Fruit fly (Drosophila melanogaster) whole organism, embryonic: Measurements from ENCODE around the gene CG46440.

Source experiments
- Ada2b ChIP-seq: fragments of 200-800 bp; sonication (Bioruptor generic); IDR thresholded peaks from 2 replicates; pipeline ENCODE4 v1.3.6; 2022; ENCODE audit warnings: missing biosample characterization, missing genetic modification characterization
- Asciz ChIP-seq: fragments of 200-800 bp; sonication (Bioruptor generic); optimal IDR thresholded peaks from 2 replicates; lab custom pipeline; 2017; ENCODE audit warnings: missing biosample characterization, mild to moderate bottlenecking, missing genetic modification characterization, missing genetic modification reagents
- Atf6 ChIP-seq: fragments of 200-800 bp; sonication (Bioruptor generic); IDR thresholded peaks from 2 replicates; pipeline ENCODE4 v1.3.6; 2022; ENCODE audit warnings: missing biosample characterization, missing genetic modification characterization
- Blimp-1 ChIP-seq: fragments of 200-800 bp; sonication (Bioruptor generic); optimal IDR thresholded peaks from 3 replicates; lab custom pipeline; 2018; ENCODE audit warnings: missing biosample characterization, missing genetic modification characterization, mild to moderate bottlenecking, moderate library complexity, missing genetic modification reagents
- CG11695 ChIP-seq: fragments of 200-800 bp; sonication (Bioruptor generic); IDR thresholded peaks from 3 replicates; pipeline ENCODE4 v1.3.6; 2022; ENCODE audit warnings: missing biosample characterization, missing genetic modification characterization
- CG11723 ChIP-seq: fragments of 200-800 bp; sonication (Bioruptor generic); optimal IDR thresholded peaks from 2 replicates; lab custom pipeline; 2017; ENCODE audit warnings: missing biosample characterization, mild to moderate bottlenecking, missing genetic modification characterization
- CG12942 ChIP-seq: fragments of 200-800 bp; sonication (Bioruptor generic); optimal IDR thresholded peaks from 3 replicates; lab custom pipeline; 2016; ENCODE audit warnings: missing biosample characterization, missing genetic modification characterization
- CG14710 ChIP-seq: fragments of 200-800 bp; sonication (Bioruptor generic); optimal IDR thresholded peaks from 3 replicates; lab custom pipeline; 2019; ENCODE audit warnings: missing biosample characterization, mild to moderate bottlenecking, missing genetic modification characterization, moderate library complexity
- CG18476 ChIP-seq: fragments of 200-800 bp; sonication (Bioruptor generic); optimal IDR thresholded peaks from 2 replicates; lab custom pipeline; 2016; ENCODE audit warnings: missing biosample characterization, mild to moderate bottlenecking, missing genetic modification characterization
- CG18619 ChIP-seq: fragments of 200-800 bp; sonication (Bioruptor generic); optimal IDR thresholded peaks from 3 replicates; lab custom pipeline; 2017; ENCODE audit warnings: missing biosample characterization, mild to moderate bottlenecking, missing genetic modification characterization
- CG2120 ChIP-seq: fragments of 200-800 bp; sonication (Bioruptor generic); optimal IDR thresholded peaks from 3 replicates; lab custom pipeline; 2016; ENCODE audit warnings: missing biosample characterization, missing genetic modification characterization
- CG2199 ChIP-seq: fragments of 200-800 bp; sonication (Bioruptor generic); IDR thresholded peaks from 3 replicates; pipeline ENCODE4 v1.3.6; 2022; ENCODE audit warnings: missing biosample characterization, missing genetic modification characterization
- CG2202 ChIP-seq: fragments of 200-800 bp; sonication (Bioruptor generic); optimal IDR thresholded peaks from 2 replicates; lab custom pipeline; 2018; ENCODE audit warnings: missing biosample characterization, mild to moderate bottlenecking, missing genetic modification characterization
- CG2712 ChIP-seq: fragments of 200-800 bp; optimal IDR thresholded peaks from 3 replicates; lab custom pipeline; 2019; ENCODE audit warnings: missing biosample characterization, mild to moderate bottlenecking, missing genetic modification characterization, moderate library complexity
- CG3726 ChIP-seq: fragments of 200-800 bp; sonication (Bioruptor generic); IDR thresholded peaks from 3 replicates; pipeline ENCODE4, ENCODE4 v1.3.6; 2022; ENCODE audit warnings: missing biosample characterization, missing genetic modification characterization
- CG3838 ChIP-seq: fragments of 200-800 bp; sonication (Bioruptor generic); optimal IDR thresholded peaks from 3 replicates; lab custom pipeline; 2016; ENCODE audit warnings: missing biosample characterization, missing genetic modification characterization
- CG3995 ChIP-seq: fragments of 200-800 bp; sonication (Bioruptor generic); optimal IDR thresholded peaks from 3 replicates; lab custom pipeline; 2016; ENCODE audit warnings: missing biosample characterization, missing genetic modification characterization
- CG4730 ChIP-seq: fragments of 200-800 bp; sonication (Bioruptor generic); IDR thresholded peaks from 2 replicates; pipeline ENCODE4 v1.3.6; 2022; ENCODE audit warnings: missing biosample characterization, missing genetic modification characterization
- CG6254 ChIP-seq: fragments of 200-800 bp; sonication (Bioruptor generic); optimal IDR thresholded peaks from 3 replicates; lab custom pipeline; 2017; ENCODE audit warnings: mild to moderate bottlenecking, missing biosample characterization, missing genetic modification reagents, missing genetic modification characterization
- CG7556 ChIP-seq: fragments of 200-800 bp; sonication (Bioruptor generic); optimal IDR thresholded peaks from 2 replicates; lab custom pipeline; 2017; ENCODE audit warnings: missing biosample characterization, mild to moderate bottlenecking, missing genetic modification characterization
- CG7745 ChIP-seq: fragments of 200-800 bp; sonication (Bioruptor generic); optimal IDR thresholded peaks from 2 replicates; lab custom pipeline; 2018; ENCODE audit warnings: missing biosample characterization, mild to moderate bottlenecking, missing genetic modification characterization, moderate library complexity
- CG7963 ChIP-seq: fragments of 200-800 bp; sonication (Bioruptor generic); IDR thresholded peaks from 3 replicates; pipeline ENCODE4 v1.3.6; 2022; ENCODE audit warnings: missing biosample characterization, missing genetic modification characterization; ENCODE audit not compliant: partially characterized antibody
- CG8281 ChIP-seq: fragments of 200-800 bp; sonication (Bioruptor generic); optimal IDR thresholded peaks from 2 replicates; lab custom pipeline; 2018; ENCODE audit warnings: missing biosample characterization, mild to moderate bottlenecking, missing genetic modification characterization, moderate library complexity
- CG8388 ChIP-seq: fragments of 200-800 bp; sonication (Bioruptor generic); optimal IDR thresholded peaks from 2 replicates; lab custom pipeline; 2019; ENCODE audit warnings: missing biosample characterization, mild to moderate bottlenecking, missing genetic modification characterization, moderate library complexity
- Dp ChIP-seq: fragments of 200-800 bp; sonication (Bioruptor generic); optimal IDR thresholded peaks from 2 replicates; lab custom pipeline; 2018; ENCODE audit warnings: missing biosample characterization, mild to moderate bottlenecking, missing genetic modification characterization, moderate library complexity
- Dref ChIP-seq: fragments of 200-800 bp; sonication (Bioruptor generic); IDR thresholded peaks from 2 replicates; pipeline ENCODE4 v1.3.6; 2022; ENCODE audit warnings: missing biosample characterization, missing genetic modification characterization
- HLH4C ChIP-seq: fragments of 200-800 bp; sonication (Bioruptor generic); IDR thresholded peaks from 3 replicates; pipeline ENCODE4 v1.3.6; 2022; ENCODE audit warnings: missing biosample characterization, missing genetic modification characterization; ENCODE audit not compliant: partially characterized antibody
- MESR4 ChIP-seq: fragments of 200-800 bp; sonication (Bioruptor generic); optimal IDR thresholded peaks from 2 replicates; lab custom pipeline; 2018; ENCODE audit warnings: missing biosample characterization, mild to moderate bottlenecking, missing genetic modification characterization, moderate library complexity
- NC2α ChIP-seq: fragments of 200-800 bp; sonication (Bioruptor generic); optimal IDR thresholded peaks from 2 replicates; lab custom pipeline; 2016; ENCODE audit warnings: missing biosample characterization, missing genetic modification characterization
- NfI ChIP-seq: fragments of 200-800 bp; sonication (Bioruptor generic); optimal IDR thresholded peaks from 3 replicates; lab custom pipeline; 2018; ENCODE audit warnings: missing biosample characterization, mild to moderate bottlenecking, missing genetic modification characterization, moderate library complexity
- Opbp ChIP-seq: fragments of 200-800 bp; sonication (Bioruptor generic); IDR thresholded peaks from 3 replicates; pipeline ENCODE4 v1.3.6; 2022; ENCODE audit warnings: missing biosample characterization, missing genetic modification characterization; ENCODE audit not compliant: partially characterized antibody
- Pdp1 ChIP-seq, 2 experiments: fragments of 200-800 bp; sonication (Bioruptor generic); optimal IDR thresholded peaks; 3 replicates each; lab custom pipeline; 2016; ENCODE audit warnings: missing biosample characterization in 2 of 2, missing genetic modification characterization in 2 of 2, mild to moderate bottlenecking in 1 of 2, moderate library complexity in 1 of 2
- Ssrp ChIP-seq: fragments of 200-800 bp; sonication (Bioruptor generic); optimal IDR thresholded peaks from 2 replicates; lab custom pipeline; 2018; ENCODE audit warnings: missing biosample characterization, mild to moderate bottlenecking, missing genetic modification characterization, moderate library complexity
- Vsx1 ChIP-seq: fragments of 200-800 bp; sonication (Bioruptor generic); optimal IDR thresholded peaks from 2 replicates; lab custom pipeline; 2017; ENCODE audit warnings: missing biosample characterization, mild to moderate bottlenecking, missing genetic modification characterization, missing genetic modification reagents
- bowl ChIP-seq: fragments of 200-800 bp; sonication (Bioruptor generic); IDR thresholded peaks from 2 replicates; pipeline ENCODE4 v1.3.6; 2022; ENCODE audit warnings: missing biosample characterization, missing genetic modification characterization
- dmrt11E ChIP-seq: fragments of 200-800 bp; sonication (Bioruptor generic); optimal IDR thresholded peaks from 3 replicates; lab custom pipeline; 2018; ENCODE audit warnings: missing biosample characterization, mild to moderate bottlenecking, missing genetic modification characterization, moderate library complexity
- insv ChIP-seq, 2 experiments: fragments of 200-800 bp; sonication (Bioruptor generic); optimal IDR thresholded peaks; 3 replicates each; lab custom pipeline; 2016 to 2018; ENCODE audit warnings: missing biosample characterization in 2 of 2, missing genetic modification characterization in 2 of 2
- luna ChIP-seq: fragments of 200-800 bp; sonication (Bioruptor generic); optimal IDR thresholded peaks from 2 replicates; lab custom pipeline; 2016; ENCODE audit warnings: missing biosample characterization, missing genetic modification characterization
- nerfin-1 ChIP-seq: fragments of 200-800 bp; sonication (Bioruptor generic); optimal IDR thresholded peaks from 3 replicates; lab custom pipeline; 2019; ENCODE audit warnings: missing biosample characterization, mild to moderate bottlenecking, missing genetic modification characterization, moderate library complexity
- oc ChIP-seq: fragments of 200-800 bp; sonication (Bioruptor generic); optimal IDR thresholded peaks from 2 replicates; lab custom pipeline; 2018; ENCODE audit warnings: missing biosample characterization, mild to moderate bottlenecking, missing genetic modification characterization, moderate library complexity
- onecut ChIP-seq: fragments of 200-800 bp; sonication (Bioruptor generic); IDR thresholded peaks from 2 replicates; pipeline ENCODE4 v1.3.6; 2022; ENCODE audit warnings: missing biosample characterization, missing genetic modification characterization
- pita ChIP-seq: fragments of 200-800 bp; sonication (Bioruptor generic); optimal IDR thresholded peaks from 2 replicates; lab custom pipeline; 2017; ENCODE audit warnings: missing biosample characterization, mild to moderate bottlenecking, missing genetic modification characterization
- ranshi ChIP-seq: fragments of 200-800 bp; sonication (Bioruptor generic); IDR thresholded peaks from 2 replicates; pipeline ENCODE4 v1.3.6; 2022; ENCODE audit warnings: missing biosample characterization, missing genetic modification characterization
- sens ChIP-seq: fragments of 200-800 bp; sonication (Bioruptor generic); peaks from one replicate; lab custom pipeline; 2016; ENCODE audit warnings: missing biosample characterization, missing genetic modification characterization
- sisA ChIP-seq: fragments of 200-800 bp; sonication (Bioruptor generic); IDR thresholded peaks from 2 replicates; pipeline ENCODE4 v1.3.6; 2022; ENCODE audit warnings: missing biosample characterization, missing genetic modification characterization
- stwl ChIP-seq: fragments of 200-800 bp; sonication (Bioruptor generic); optimal IDR thresholded peaks from 3 replicates; lab custom pipeline; 2018; ENCODE audit warnings: missing biosample characterization, mild to moderate bottlenecking, missing genetic modification characterization, moderate library complexity
- trem ChIP-seq: fragments of 200-800 bp; optimal IDR thresholded peaks from 3 replicates; lab custom pipeline; 2019; ENCODE audit warnings: missing biosample characterization, mild to moderate bottlenecking, missing genetic modification characterization, moderate library complexity
- unc-4 ChIP-seq: fragments of 200-800 bp; sonication (Bioruptor generic); IDR thresholded peaks from 2 replicates; pipeline ENCODE4 v1.3.6; 2022; ENCODE audit warnings: missing biosample characterization, missing genetic modification characterization; ENCODE audit not compliant: partially characterized antibody
- unpg ChIP-seq: fragments of 200-800 bp; sonication (Bioruptor generic); optimal IDR thresholded peaks from 3 replicates; lab custom pipeline; 2018; ENCODE audit warnings: missing biosample characterization, mild to moderate bottlenecking, missing genetic modification characterization, moderate library complexity

Gene CG46440

dm6 chrX:15866799-15867412, 9.3 kb upstream of the CG46440 start (continued):
- TF ChIP-seq CG2199 (no peak), CG18619 (GFP tag; lab: Kevin White, UChicago) (no peak), Vsx1 (GFP tag; lab: Kevin White, UChicago) (no peak), CG6254 (GFP tag; lab: Kevin White, UChicago) (peak; percentile 37), Atf6 (GFP tag; lab: Robert Waterston, UW) (no peak), ranshi (GFP tag; lab: Robert Waterston, UW) (no peak), insv (GFP tag; optimal IDR thresholded peaks at IDR 0.05; lab: Kevin White, UChicago) (no peak), CG7745 (no peak), unpg (GFP tag; lab: Kevin White, UChicago) (no peak), Ada2b (GFP tag; lab: Robert Waterston, UW) (no peak), MESR4 (GFP tag; lab: Kevin White, UChicago) (no peak), stwl (peak; percentile 48), NC2α (GFP tag; lab: Kevin White, UChicago) (no peak), Ssrp (tag; lab: Kevin White, UChicago) (no peak), CG3995 (GFP tag; lab: Kevin White, UChicago) (no peak), Dref (peak; percentile 57), CG18476 (GFP tag; lab: Kevin White, UChicago) (no peak), CG2712 (tag; lab: Kevin White, UChicago) (peak; percentile 14), onecut (GFP tag; lab: Robert Waterston, UW) (peak; percentile 8; the same call in 1 of the 2 replicates), nerfin-1 (no peak), sisA (GFP tag; lab: Robert Waterston, UW) (no peak), CG8281 (tag; lab: Kevin White, UChicago) (no peak), Asciz (GFP tag; lab: Kevin White, UChicago) (no peak), sens (GFP tag; lab: Kevin White, UChicago) (peak; percentile 8), CG7963 (GFP tag; lab: Robert Waterston, UW) (no peak), CG11723 (GFP tag; lab: Kevin White, UChicago) (no peak), bowl (no peak), Dp (GFP tag; lab: Kevin White, UChicago) (peak; percentile 74), unc-4 (GFP tag; lab: Robert Waterston, UW) (0 out of 2 replicates have a peak, but pooled peaks have one; percentile 41), CG8388 (no peak), NfI (GFP tag; lab: Kevin White, UChicago) (no peak), Blimp-1 (GFP tag; lab: Kevin White, UChicago) (no peak), CG2202 (tag; lab: Kevin White, UChicago) (no peak), CG4730 (GFP tag; lab: Robert Waterston, UW) (no peak), CG7556 (GFP tag; lab: Kevin White, UChicago) (no peak), CG12942 (no peak), CG3726 (GFP tag; lab: Robert Waterston, UW) (no peak), CG11695 (GFP tag; lab: Robert Waterston, UW) (no peak), Pdp1 (GFP tag; optimal IDR thresholded peaks at IDR 0.05; lab: Kevin White, UChicago) (peak in 1 of 2 experiments; percentile 11), CG14710 (peak; percentile 14), CG2120 (GFP tag; lab: Kevin White, UChicago) (no peak), Opbp (GFP tag; lab: Robert Waterston, UW) (peak; percentile 16; the same call in 1 of the 3 replicates), oc (no peak), CG3838 (GFP tag; lab: Kevin White, UChicago) (no peak), trem (tag; lab: Kevin White, UChicago) (peak; percentile 4), dmrt11E (tag; lab: Kevin White, UChicago) (no peak), pita (GFP tag; lab: Kevin White, UChicago) (no peak), luna (GFP tag; lab: Kevin White, UChicago) (no peak), HLH4C (peak; percentile 49; the same call in 1 of the 3 replicates)
